Fruit fly (Drosophila melanogaster) whole organism, prepupa: ENCODE data around the gene CG34183.

Source experiments
- Blimp-1 ChIP-seq: fragments of 200-800 bp; sonication (Bioruptor generic); optimal IDR thresholded peaks from 3 replicates; lab custom pipeline; 2017; ENCODE audit warnings: missing biosample characterization, missing genetic modification characterization, mild to moderate bottlenecking, moderate library complexity, missing genetic modification reagents
- CG10631 ChIP-seq: fragments of 200-800 bp; sonication (Bioruptor generic); optimal IDR thresholded peaks from 2 replicates; lab custom pipeline; 2016; ENCODE audit warnings: missing biosample characterization, missing genetic modification characterization
- CG11902 ChIP-seq: fragments of 200-800 bp; sonication (Bioruptor generic); optimal IDR thresholded peaks from 3 replicates; lab custom pipeline; 2016; ENCODE audit warnings: missing biosample characterization, missing genetic modification characterization
- CG15336 ChIP-seq: fragments of 200-800 bp; sonication (Bioruptor generic); IDR thresholded peaks from 2 replicates; pipeline ENCODE4 v1.3.6; 2022; ENCODE audit warnings: missing biosample characterization, missing genetic modification characterization
- CG16779 ChIP-seq: fragments of 200-800 bp; sonication (Bioruptor generic); optimal IDR thresholded peaks from 3 replicates; lab custom pipeline; 2017; ENCODE audit warnings: missing biosample characterization, mild to moderate bottlenecking, missing genetic modification characterization
- CG31627 ChIP-seq: fragments of 200-800 bp; sonication (Bioruptor generic); optimal IDR thresholded peaks from 3 replicates; lab custom pipeline; 2016; ENCODE audit warnings: missing biosample characterization, missing genetic modification characterization
- CG34406 ChIP-seq: fragments of 200-800 bp; sonication (Bioruptor generic); optimal IDR thresholded peaks from 3 replicates; lab custom pipeline; 2016; ENCODE audit warnings: missing biosample characterization, missing genetic modification characterization
- CG3919 ChIP-seq: fragments of 200-800 bp; sonication (Bioruptor generic); optimal IDR thresholded peaks from 3 replicates; lab custom pipeline; 2016; ENCODE audit warnings: missing biosample characterization, missing genetic modification characterization
- CG6163 ChIP-seq: fragments of 200-800 bp; sonication (Bioruptor generic); IDR thresholded peaks from 3 replicates; pipeline ENCODE4 v1.3.6; 2022; ENCODE audit warnings: missing biosample characterization, missing genetic modification characterization
- CG6276 ChIP-seq: fragments of 200-800 bp; sonication (Bioruptor generic); optimal IDR thresholded peaks from 2 replicates; lab custom pipeline; 2017; ENCODE audit warnings: missing biosample characterization, mild to moderate bottlenecking, missing genetic modification characterization
- CG6808 ChIP-seq: fragments of 200-800 bp; sonication (Bioruptor generic); optimal IDR thresholded peaks from 3 replicates; lab custom pipeline; 2017; ENCODE audit warnings: missing biosample characterization, missing genetic modification characterization, mild to moderate bottlenecking, moderate library complexity, missing genetic modification reagents
- CG6854 ChIP-seq: fragments of 200-800 bp; sonication (Bioruptor generic); optimal IDR thresholded peaks from 2 replicates; lab custom pipeline; 2017; ENCODE audit warnings: missing biosample characterization, mild to moderate bottlenecking, missing genetic modification characterization
- CG7368 ChIP-seq: fragments of 200-800 bp; sonication (Bioruptor generic); optimal IDR thresholded peaks from 3 replicates; lab custom pipeline; 2016; ENCODE audit warnings: missing biosample characterization, missing genetic modification characterization
- CG8119 ChIP-seq: fragments of 200-800 bp; sonication (Bioruptor generic); IDR thresholded peaks from 3 replicates; pipeline ENCODE4 v1.3.6; 2022; ENCODE audit warnings: missing biosample characterization, missing genetic modification characterization
- CG9139 ChIP-seq: fragments of 200-800 bp; sonication (Bioruptor generic); optimal IDR thresholded peaks from 3 replicates; lab custom pipeline; 2017; ENCODE audit warnings: missing biosample characterization, mild to moderate bottlenecking, missing genetic modification characterization
- Eip78C ChIP-seq: fragments of 200-800 bp; sonication (Bioruptor generic); peaks from one replicate; lab custom pipeline; 2016; ENCODE audit warnings: missing biosample characterization, missing genetic modification characterization
- Gug ChIP-seq: fragments of 200-800 bp; sonication (Bioruptor generic); IDR thresholded peaks from 2 replicates; pipeline ENCODE4 v1.3.6; 2022; ENCODE audit warnings: missing biosample characterization, missing genetic modification characterization
- Hr38 ChIP-seq: sonication (Bioruptor generic); optimal IDR thresholded peaks from 2 replicates; lab custom pipeline; 2016; ENCODE audit warnings: missing biosample characterization, missing genetic modification characterization
- Hr4 ChIP-seq: fragments of 200-800 bp; sonication (Bioruptor generic); optimal IDR thresholded peaks from 3 replicates; lab custom pipeline; 2016; ENCODE audit warnings: missing biosample characterization, missing genetic modification characterization
- Lpt ChIP-seq: fragments of 200-800 bp; sonication (Bioruptor generic); optimal IDR thresholded peaks from 3 replicates; lab custom pipeline; 2016; ENCODE audit warnings: missing biosample characterization, missing genetic modification characterization
- Met ChIP-seq: fragments of 200-800 bp; sonication (Bioruptor generic); optimal IDR thresholded peaks from 3 replicates; lab custom pipeline; 2016; ENCODE audit warnings: missing biosample characterization, missing genetic modification characterization
- OdsH ChIP-seq: fragments of 200-800 bp; sonication (Bioruptor generic); optimal IDR thresholded peaks from 3 replicates; lab custom pipeline; 2016; ENCODE audit warnings: missing biosample characterization, missing genetic modification characterization
- Smox ChIP-seq: fragments of 200-800 bp; sonication (Bioruptor generic); optimal IDR thresholded peaks from 3 replicates; lab custom pipeline; 2016; ENCODE audit warnings: missing biosample characterization, missing genetic modification characterization
- Sox102F ChIP-seq: fragments of 200-800 bp; sonication (Bioruptor generic); optimal IDR thresholded peaks from 2 replicates; lab custom pipeline; 2016; ENCODE audit warnings: missing biosample characterization, mild to moderate bottlenecking, missing genetic modification characterization
- Sox14 ChIP-seq: fragments of 200-800 bp; sonication (Bioruptor generic); optimal IDR thresholded peaks from 3 replicates; lab custom pipeline; 2016; ENCODE audit warnings: missing biosample characterization, missing genetic modification characterization
- achi ChIP-seq: fragments of 200-800 bp; sonication (Bioruptor generic); optimal IDR thresholded peaks from 3 replicates; lab custom pipeline; 2016; ENCODE audit warnings: missing biosample characterization, missing genetic modification characterization
- acj6 ChIP-seq: fragments of 200-800 bp; sonication (Bioruptor generic); optimal IDR thresholded peaks from 3 replicates; lab custom pipeline; 2016; ENCODE audit warnings: missing biosample characterization, missing genetic modification characterization
- dac ChIP-seq: fragments of 200-800 bp; sonication (Bioruptor generic); optimal IDR thresholded peaks from 2 replicates; lab custom pipeline; 2017; ENCODE audit warnings: missing biosample characterization, mild to moderate bottlenecking, missing genetic modification characterization
- eg ChIP-seq: fragments of 200-800 bp; sonication (Bioruptor generic); IDR thresholded peaks from 3 replicates; pipeline ENCODE4 v1.3.6; 2022; ENCODE audit warnings: missing biosample characterization, missing genetic modification characterization
- esn ChIP-seq: fragments of 200-800 bp; sonication (Bioruptor generic); optimal IDR thresholded peaks from 2 replicates; lab custom pipeline; 2016; ENCODE audit warnings: missing biosample characterization, mild to moderate bottlenecking, missing genetic modification characterization, moderate library complexity
- fd85E ChIP-seq: fragments of 200-800 bp; sonication (Bioruptor generic); optimal IDR thresholded peaks from 3 replicates; lab custom pipeline; 2016; ENCODE audit warnings: missing biosample characterization, missing genetic modification characterization
- fkh ChIP-seq: fragments of 200-800 bp; sonication (Bioruptor generic); optimal IDR thresholded peaks from 3 replicates; lab custom pipeline; 2017; ENCODE audit warnings: missing biosample characterization, mild to moderate bottlenecking, missing genetic modification characterization, moderate library complexity
- net ChIP-seq: fragments of 200-800 bp; sonication (Bioruptor generic); optimal IDR thresholded peaks from 3 replicates; lab custom pipeline; 2016; ENCODE audit warnings: missing biosample characterization, missing genetic modification characterization
- pdm3 ChIP-seq: fragments of 200-800 bp; sonication (Bioruptor generic); optimal IDR thresholded peaks from 3 replicates; lab custom pipeline; 2016; ENCODE audit warnings: missing biosample characterization, missing genetic modification characterization
- ss ChIP-seq, 2 experiments: fragments of 200-800 bp; sonication (Bioruptor generic); optimal IDR thresholded peaks; 2 replicates in 1 of 2; 3 replicates in 1 of 2; lab custom pipeline; 2017 to 2018; ENCODE audit warnings: mild to moderate bottlenecking in 2 of 2, missing biosample characterization in 2 of 2, missing genetic modification characterization in 2 of 2, moderate library complexity in 1 of 2
- topi ChIP-seq: fragments of 200-800 bp; sonication (Bioruptor generic); optimal IDR thresholded peaks from 3 replicates; lab custom pipeline; 2016; ENCODE audit warnings: missing biosample characterization, missing genetic modification characterization
- vri ChIP-seq: fragments of 200-800 bp; sonication (Bioruptor generic); optimal IDR thresholded peaks from 3 replicates; lab custom pipeline; 2016; ENCODE audit warnings: missing biosample characterization, mild to moderate bottlenecking, missing genetic modification characterization

The CG34183 gene

DNA sequence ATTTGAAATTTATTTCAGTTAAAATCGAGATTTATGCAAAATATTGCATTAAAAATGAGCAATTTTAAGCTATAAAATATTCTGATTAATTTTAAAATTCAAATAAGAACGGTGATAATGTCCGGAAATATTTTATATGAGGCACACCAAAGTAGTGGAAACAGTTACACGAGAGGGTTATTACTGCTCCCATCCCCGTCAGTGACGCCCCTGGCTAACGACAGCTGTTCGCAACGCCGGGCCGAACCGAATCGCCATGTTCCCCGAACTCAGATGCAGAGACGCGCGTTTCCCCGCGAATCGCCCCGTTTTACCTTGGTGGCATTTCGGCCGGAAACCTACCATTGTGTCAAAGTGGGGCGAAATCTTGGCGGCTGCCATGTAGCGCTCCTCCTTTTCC is 21.2 kb upstream of the CG34183 start (continued):
- no peak for TF ChIP-seq CG7368 (GFP tag; lab: Kevin White, UChicago)
- TF ChIP-seq dac (GFP tag; lab: Kevin White, UChicago): no peak
- peak; percentile 13 for TF ChIP-seq Smox (GFP tag; lab: Kevin White, UChicago)
- TF ChIP-seq Met (GFP tag; lab: Kevin White, UChicago): peak; percentile 8
- no peak for TF ChIP-seq Hr38 (GFP tag; lab: Kevin White, UChicago)
- no peak for TF ChIP-seq CG31627 (GFP tag; lab: Kevin White, UChicago)
- no peak for TF ChIP-seq CG6854

DNA sequence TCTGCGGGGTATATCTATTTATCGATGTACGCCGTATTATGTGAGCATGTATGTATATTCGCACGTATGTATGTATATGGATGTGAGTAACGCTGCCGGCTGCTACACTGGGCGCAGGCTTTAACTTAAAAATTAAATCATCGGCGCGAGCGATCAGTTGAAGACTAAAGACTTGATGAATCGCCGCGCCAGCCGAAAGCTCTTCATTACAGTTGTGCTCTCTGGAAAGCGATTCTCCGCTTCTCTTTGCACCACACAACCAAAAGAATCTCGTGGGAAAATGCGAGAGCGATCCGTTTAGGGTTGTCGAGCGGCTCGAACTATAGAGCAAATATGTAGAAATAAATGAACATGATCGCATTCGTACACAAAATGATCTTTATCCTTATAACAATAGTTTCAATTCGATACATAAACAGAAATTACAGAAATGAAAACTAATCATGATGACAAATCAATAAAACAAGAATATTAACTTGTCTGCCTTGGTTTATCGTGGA is 17.9 kb upstream of the CG34183 start, which contains the start of gene CG13124:
Gene CG13124 (minus strand): TSS at position 166 of the 500 bp plus-strand sequence.
- TF ChIP-seq Sox102F (GFP tag; lab: Kevin White, UChicago) (peak; percentile 13), eg (GFP tag; lab: Robert Waterston, UW) (peak; percentile 71; the same call in 2 of the 3 replicates), Eip78C (GFP tag; lab: Kevin White, UChicago) (peak; percentile 72), CG34406 (GFP tag; lab: Kevin White, UChicago) (peak; percentile 17), CG9139 (GFP tag; lab: Kevin White, UChicago) (peak; percentile 13), Gug (no peak), pdm3 (GFP tag; lab: Kevin White, UChicago) (peak; percentile 6), CG15336 (GFP tag; lab: Robert Waterston, UW) (peak; percentile 65), Lpt (GFP tag; lab: Kevin White, UChicago) (no peak), CG7368 (GFP tag; lab: Kevin White, UChicago) (no peak), CG3919 (peak; percentile 32), esn (peak; percentile 33), CG16779 (peak; percentile 27), net (GFP tag; lab: Kevin White, UChicago) (peak; percentile 37), CG8119 (GFP tag; lab: Robert Waterston, UW) (peak; percentile 25; the same call in 1 of the 3 replicates), fd85E (GFP tag; lab: Kevin White, UChicago) (no peak), CG10631 (GFP tag; lab: Kevin White, UChicago) (no peak), acj6 (GFP tag; lab: Kevin White, UChicago) (peak; percentile 9), Hr4 (peak; percentile 46), OdsH (GFP tag; lab: Kevin White, UChicago) (peak; percentile 21), Sox14 (peak; percentile 8), CG11902 (GFP tag; lab: Kevin White, UChicago) (no peak), CG6808 (GFP tag; lab: Kevin White, UChicago) (peak; percentile 7), ss (GFP tag; optimal IDR thresholded peaks at IDR 0.05; lab: Kevin White, UChicago) (peak; percentile 20 to 29), vri (peak; percentile 60), fkh (GFP tag; lab: Kevin White, UChicago) (peak; percentile 12), CG6163 (0 out of 3 replicates have a peak, but pooled peaks have one; percentile 39), achi (GFP tag; lab: Kevin White, UChicago) (peak; percentile 28), topi (GFP tag; lab: Kevin White, UChicago) (peak; percentile 7), Blimp-1 (GFP tag; lab: Kevin White, UChicago) (no peak), CG6276 (GFP tag; lab: Kevin White, UChicago) (peak; percentile 19)
